Fruit fly (Drosophila melanogaster) Kc167 (cell line): ENCODE data around the gene Prim1.

Source experiments
- Myc ChIP-seq: fragments of >200 bp; optimal IDR thresholded peaks from 2 replicates; lab custom pipeline; 2017; ENCODE audit warnings: missing external identifiers
- Sin3A ChIP-seq: fragments of >200 bp; optimal IDR thresholded peaks from 2 replicates; lab custom pipeline; 2018; ENCODE audit warnings: missing external identifiers
- h ChIP-seq: fragments of >200 bp; optimal IDR thresholded peaks from 3 replicates; lab custom pipeline; 2018; ENCODE audit warnings: missing external identifiers
- insv ChIP-seq: fragments of >200 bp; optimal IDR thresholded peaks from 3 replicates; lab custom pipeline; 2018; ENCODE audit warnings: missing external identifiers
- psq ChIP-seq: fragments of >200 bp; optimal IDR thresholded peaks from 2 replicates; lab custom pipeline; 2017; ENCODE audit warnings: missing external identifiers
- ttk ChIP-seq: sonication (Bioruptor generic); optimal IDR thresholded peaks from 2 replicates; lab custom pipeline; 2017; ENCODE audit warnings: missing external identifiers

The Prim1 gene

DNA sequence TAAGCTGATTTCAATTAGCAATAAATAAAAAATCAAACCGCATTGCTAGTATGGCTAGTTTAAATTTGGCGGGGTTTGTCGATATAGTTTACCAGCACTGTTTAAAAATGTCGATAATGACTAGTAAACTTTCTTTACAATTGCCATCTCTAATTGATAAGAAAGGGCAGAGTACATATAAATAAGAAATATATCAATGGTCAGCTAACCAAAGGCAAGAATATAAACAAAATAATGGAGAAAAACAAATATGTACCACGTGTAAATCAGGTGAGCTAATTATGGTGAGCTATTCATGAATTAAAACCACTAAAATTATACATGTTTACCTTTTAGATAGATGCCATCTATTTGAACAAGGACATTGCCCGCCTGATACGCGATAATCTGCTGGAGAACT lies 1.2 kb upstream of the Prim1 start, which contains the start of gene Pex2:
Gene Pex2 (plus strand): TSS at position 131 of the 400 bp plus-strand sequence.
- no peak for TF ChIP-seq Myc (lab: Kevin White, UChicago)
- no peak for TF ChIP-seq Sin3A
- no peak for TF ChIP-seq insv (lab: Kevin White, UChicago)
- TF ChIP-seq ttk = no peak
- no peak for TF ChIP-seq psq (lab: Kevin White, UChicago)
- TF ChIP-seq h (lab: Kevin White, UChicago) = no peak

DNA sequence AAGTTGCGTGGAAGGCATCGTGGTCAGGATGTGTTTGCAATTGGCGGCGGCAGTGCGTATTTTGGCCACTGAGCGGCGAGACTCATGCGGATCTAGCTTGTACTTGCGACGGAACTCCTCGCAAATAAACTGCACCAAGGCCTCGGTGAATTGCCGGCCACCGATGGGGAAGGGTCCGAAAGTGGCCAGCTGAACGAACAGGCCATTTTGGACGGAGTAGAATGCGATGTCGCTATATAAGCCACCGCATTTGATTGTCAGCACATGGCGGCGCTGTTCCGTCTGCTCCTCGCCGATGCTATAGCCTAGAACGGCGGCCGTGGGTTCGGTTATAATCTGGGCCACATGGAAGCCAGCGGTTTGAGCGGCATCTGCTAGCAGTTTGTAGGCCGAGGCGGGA lies 5.1 kb downstream of the Prim1 start:
- TF ChIP-seq ttk = peak; percentile 95
- TF ChIP-seq psq (lab: Kevin White, UChicago) = no peak

dm6 chr3L:8346100-8346980 lies 6.2 kb downstream of the Prim1 start, which contains the start of the genes CG7182 and GAPcenA:
Gene CG7182 (minus strand): TSS chr3L:8346382.
Gene GAPcenA (plus strand): TSS chr3L:8346561.
- no peak for TF ChIP-seq ttk
- TF ChIP-seq insv (lab: Kevin White, UChicago) = no peak
- TF ChIP-seq psq (lab: Kevin White, UChicago) = no peak
- TF ChIP-seq h (lab: Kevin White, UChicago) = no peak
- TF ChIP-seq Sin3A = no peak
- no peak for TF ChIP-seq Myc (lab: Kevin White, UChicago)

DNA sequence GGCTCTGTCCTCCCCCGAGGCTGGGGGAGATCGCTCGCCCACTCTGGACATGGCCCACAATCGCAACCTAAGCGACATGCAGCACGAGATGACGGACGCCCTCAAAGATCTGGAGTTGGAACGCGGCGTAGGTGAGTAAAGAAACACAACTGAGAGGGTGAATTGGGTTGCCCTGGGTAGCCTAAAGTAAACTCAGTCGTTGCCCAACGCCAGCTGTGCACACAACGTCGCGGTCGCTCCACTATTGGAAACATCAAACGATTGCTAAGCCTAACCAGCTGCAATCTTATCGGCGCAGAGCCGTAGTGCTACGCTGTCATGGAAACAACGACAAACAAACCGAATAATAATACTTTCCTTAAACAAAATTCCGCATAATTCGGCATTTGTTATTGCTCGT lies 7.2 kb downstream of the Prim1 start:
- TF ChIP-seq psq (lab: Kevin White, UChicago) (no peak), Sin3A (no peak), insv (lab: Kevin White, UChicago) (no peak), ttk (no peak), h (lab: Kevin White, UChicago) (no peak), Myc (lab: Kevin White, UChicago) (no peak)

- no peak for TF ChIP-seq Sin3A
- no peak for TF ChIP-seq h (lab: Kevin White, UChicago)
- no peak for TF ChIP-seq psq (lab: Kevin White, UChicago)
- TF ChIP-seq Myc (lab: Kevin White, UChicago) = no peak
- TF ChIP-seq insv (lab: Kevin White, UChicago) = no peak
- TF ChIP-seq ttk = no peak
Measured at dm6 chr3L:8356196-8356595, 16.1 kb downstream of the Prim1 start, which contains the start of gene Culd. Gene Culd (minus strand): TSS chr3L:8356296.

DNA sequence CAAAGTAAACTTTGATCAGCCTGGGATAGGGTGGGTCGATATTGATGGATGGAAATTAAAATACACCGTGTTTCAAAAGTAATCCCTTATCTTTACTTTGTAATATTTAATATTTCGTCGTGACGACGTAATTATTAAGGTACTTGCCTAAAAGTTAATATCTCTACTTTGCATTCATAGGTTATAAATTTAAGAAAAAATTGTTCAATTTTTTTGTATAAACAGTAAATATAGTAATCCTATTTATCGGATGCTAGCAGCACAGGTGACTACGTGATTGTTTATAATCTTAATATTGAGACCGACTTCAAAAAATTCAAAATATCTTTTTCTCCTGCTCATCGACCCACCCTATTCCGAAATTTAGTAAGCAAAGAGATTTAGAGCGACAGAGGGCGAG lies 18.0 kb downstream of the Prim1 start:
- no peak for TF ChIP-seq h (lab: Kevin White, UChicago)
- no peak for TF ChIP-seq ttk
- no peak for TF ChIP-seq insv (lab: Kevin White, UChicago)
- TF ChIP-seq Myc (lab: Kevin White, UChicago) = no peak
- TF ChIP-seq psq (lab: Kevin White, UChicago) = no peak
- no peak for TF ChIP-seq Sin3A

DNA sequence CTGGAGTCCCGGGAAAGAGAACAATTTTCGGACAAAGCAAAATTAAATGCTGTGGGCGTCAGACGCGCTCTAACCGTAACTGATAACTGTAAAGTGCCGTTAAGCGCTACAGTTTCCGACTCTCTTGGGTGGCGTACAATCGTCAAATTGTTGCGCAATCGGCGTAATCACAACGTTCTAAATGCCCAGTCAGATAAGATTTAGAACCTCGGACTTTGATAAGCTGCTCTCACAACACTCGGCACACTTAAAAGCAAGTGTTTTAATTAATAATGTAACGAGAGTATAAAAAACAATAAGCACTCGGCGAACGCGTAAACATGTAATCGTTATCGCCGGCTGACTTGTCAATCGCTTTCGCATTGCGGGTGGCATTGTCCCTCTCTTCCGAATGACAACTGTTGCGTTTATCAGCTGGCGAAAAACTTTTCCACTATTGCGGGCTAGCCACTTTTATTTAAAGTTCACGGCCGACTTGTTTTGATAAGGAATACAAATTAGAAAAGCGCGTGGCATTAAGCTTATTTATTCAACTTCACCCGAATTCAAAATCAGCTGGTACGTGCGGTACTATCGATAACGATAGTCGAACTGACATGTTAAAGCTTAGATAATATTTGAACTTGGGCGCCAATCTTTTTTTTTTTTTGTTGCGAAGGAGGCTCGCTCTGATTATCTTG lies 18.8 kb downstream of the Prim1 start:
- TF ChIP-seq insv (lab: Kevin White, UChicago) (no peak), Myc (lab: Kevin White, UChicago) (no peak), Sin3A (no peak), psq (lab: Kevin White, UChicago) (no peak), ttk (no peak), h (lab: Kevin White, UChicago) (no peak)

DNA sequence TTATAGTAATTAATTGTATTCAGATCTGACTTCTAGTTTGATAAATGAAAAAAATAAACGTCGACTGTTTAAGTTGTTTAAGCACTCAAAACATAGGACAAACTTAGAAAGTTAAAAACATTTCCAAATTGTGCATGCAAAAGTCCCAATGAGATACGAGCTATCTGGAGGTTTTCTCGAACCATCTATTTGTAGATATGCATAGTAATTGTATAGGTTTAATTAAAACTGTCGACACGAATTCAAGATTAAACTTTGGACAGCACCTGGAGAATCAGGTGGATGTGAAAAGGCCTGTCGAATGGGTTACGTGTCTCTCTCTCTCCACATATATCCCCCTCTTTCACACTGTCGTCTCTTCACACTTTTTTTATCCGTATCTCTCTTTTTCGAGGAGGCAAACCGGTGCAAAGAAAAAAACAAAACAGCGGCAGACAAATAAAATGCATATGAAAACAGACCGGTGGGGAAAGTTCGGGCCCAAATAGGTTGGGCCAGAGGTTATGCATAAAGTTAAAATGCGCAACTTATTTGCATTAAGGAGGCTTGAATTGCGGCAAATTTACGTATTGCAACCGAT lies 20.0 kb downstream of the Prim1 start:
- TF ChIP-seq h (lab: Kevin White, UChicago) (no peak), ttk (no peak), insv (lab: Kevin White, UChicago) (no peak), Sin3A (no peak), Myc (lab: Kevin White, UChicago) (no peak), psq (lab: Kevin White, UChicago) (no peak)

DNA sequence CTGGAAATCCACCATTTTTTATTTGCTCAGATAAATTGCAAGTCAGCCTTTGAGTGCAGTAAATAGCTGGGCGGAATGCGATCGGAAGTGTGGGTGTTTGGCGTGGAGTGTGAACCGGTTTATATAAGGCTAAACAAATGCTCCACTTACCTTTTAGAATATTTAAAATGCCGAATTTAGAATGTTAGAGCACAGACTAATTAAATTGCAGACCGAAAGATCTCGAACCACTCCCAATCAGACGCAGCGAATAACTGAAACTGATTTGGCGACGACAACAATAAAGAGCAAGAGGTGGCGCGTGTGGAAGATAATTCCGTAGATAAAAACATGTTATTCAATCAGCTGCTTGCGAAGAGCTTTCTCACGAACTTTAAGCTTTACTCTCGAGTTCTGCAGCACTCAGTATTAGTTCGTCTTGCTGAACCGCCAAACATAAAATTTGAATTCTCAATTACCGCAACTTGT lies 20.6 kb downstream of the Prim1 start, which contains the start of gene Idh:
Gene Idh (minus strand): TSS at position 264 of the 468 bp plus-strand sequence.
- no peak for TF ChIP-seq h (lab: Kevin White, UChicago)
- no peak for TF ChIP-seq insv (lab: Kevin White, UChicago)
- no peak for TF ChIP-seq psq (lab: Kevin White, UChicago)
- no peak for TF ChIP-seq ttk
- TF ChIP-seq Myc (lab: Kevin White, UChicago) = no peak
- no peak for TF ChIP-seq Sin3A

- TF ChIP-seq ttk (no peak), psq (lab: Kevin White, UChicago) (no peak), Sin3A (no peak), insv (lab: Kevin White, UChicago) (no peak), Myc (lab: Kevin White, UChicago) (no peak), h (lab: Kevin White, UChicago) (no peak)
Measured at dm6 chr3L:8363266-8363665, 23.2 kb downstream of the Prim1 start.

DNA sequence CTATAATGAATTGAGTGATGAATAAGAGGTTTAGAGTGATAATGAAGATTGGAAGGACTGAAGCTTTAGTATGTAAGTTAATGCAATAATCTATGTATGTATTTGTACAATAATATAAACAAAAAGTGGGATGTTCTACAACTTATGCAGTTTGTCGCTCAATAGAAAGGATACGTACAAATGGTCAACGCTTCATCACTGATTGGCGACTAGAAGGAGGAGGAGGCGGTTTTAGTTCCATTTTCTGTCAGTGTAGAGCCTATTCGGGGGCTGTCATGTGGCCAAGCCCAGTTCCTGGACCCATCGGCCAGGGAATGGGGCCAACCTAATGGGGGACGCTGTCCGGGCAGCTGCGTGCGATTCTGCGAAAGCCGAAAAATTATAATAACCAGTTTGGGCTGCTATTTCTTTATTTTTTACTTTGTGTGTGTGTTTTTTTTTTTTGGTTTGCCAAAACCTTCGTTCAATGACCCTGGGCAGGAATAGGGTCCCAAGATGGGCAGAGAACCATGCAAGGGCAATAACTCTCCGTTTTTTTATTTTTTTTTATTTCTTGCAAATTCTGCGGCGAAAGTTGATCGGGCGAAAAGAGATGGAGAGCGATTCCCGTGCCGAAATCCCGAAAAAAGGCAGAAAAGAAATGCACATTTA lies 28.7 kb downstream of the Prim1 start:
- no peak for TF ChIP-seq ttk
- TF ChIP-seq insv (lab: Kevin White, UChicago) = no peak
- TF ChIP-seq h (lab: Kevin White, UChicago) = no peak
- no peak for TF ChIP-seq Myc (lab: Kevin White, UChicago)
- no peak for TF ChIP-seq Sin3A
- no peak for TF ChIP-seq psq (lab: Kevin White, UChicago)
